Fruit fly (Drosophila melanogaster) whole organism, wandering third instar larva: ENCODE data around the gene CG13044.

Experiments
- CG9705 ChIP-seq: fragments of 200-800 bp; sonication (Bioruptor generic); optimal IDR thresholded peaks from 2 replicates; lab custom pipeline; 2018; ENCODE audit warnings: missing biosample characterization, mild to moderate bottlenecking, missing genetic modification characterization
- Vsx2 ChIP-seq: fragments of 200-300, 225-300 bp; sonication (Bioruptor generic); optimal IDR thresholded peaks from 2 replicates; lab custom pipeline; 2018; ENCODE audit warnings: missing biosample characterization, missing genetic modification characterization; ENCODE audit not compliant: partially characterized antibody
- h ChIP-seq: fragments of 200-800 bp; sonication (Bioruptor generic); optimal IDR thresholded peaks from 3 replicates; lab custom pipeline; 2016; ENCODE audit warnings: missing biosample characterization, mild to moderate bottlenecking, missing genetic modification characterization
- lola ChIP-seq: fragments of >200 bp; optimal IDR thresholded peaks from 2 replicates; lab custom pipeline; 2017; ENCODE audit warnings: missing biosample characterization, missing genetic modification characterization
- pan ChIP-seq: fragments of >200 bp; optimal IDR thresholded peaks from 2 replicates; lab custom pipeline; 2017
- sv ChIP-seq: fragments of 200-800 bp; sonication (Bioruptor generic); optimal IDR thresholded peaks from 3 replicates; lab custom pipeline; 2016; ENCODE audit warnings: missing biosample characterization, missing genetic modification characterization

DNA sequence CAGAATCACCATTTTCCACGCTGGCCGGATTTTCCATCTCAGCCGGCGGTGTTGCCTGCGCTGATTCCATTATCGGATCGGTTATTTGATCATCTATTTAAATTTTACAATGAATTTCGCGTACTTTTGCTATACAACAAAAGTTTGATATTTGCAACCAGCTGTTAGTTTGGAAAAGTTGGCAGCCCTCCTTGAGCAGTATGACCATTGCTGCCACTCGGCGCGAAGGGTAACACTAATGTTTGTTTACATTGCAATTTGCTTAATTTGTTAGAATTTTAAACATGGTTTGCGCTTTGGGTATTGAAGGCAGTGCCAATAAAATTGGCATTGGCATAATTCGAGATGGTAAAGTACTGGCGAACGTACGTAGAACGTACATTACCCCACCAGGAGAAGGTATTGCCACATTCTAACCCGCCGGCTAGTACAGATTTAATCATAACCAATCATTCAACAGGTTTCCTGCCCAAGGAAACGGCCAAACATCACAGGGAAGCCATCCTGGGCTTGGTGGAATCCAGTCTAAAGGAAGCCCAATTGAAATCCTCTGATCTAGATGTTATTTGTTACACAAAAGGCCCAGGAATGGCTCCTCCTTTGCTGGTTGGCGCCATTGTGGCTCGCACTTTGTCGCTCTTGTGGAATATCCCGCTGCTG, 48.9 kb upstream of the CG13044 start, which contains the start of the genes Golgin104 and Tcs3:
- TF ChIP-seq lola (GFP tag; lab: Kevin White, UChicago) (no peak), pan (lab: Kevin White, UChicago) (no peak), Vsx2 (no peak), h (GFP tag; lab: Kevin White, UChicago) (no peak), CG9705 (GFP tag; lab: Kevin White, UChicago) (no peak), sv (GFP tag; lab: Kevin White, UChicago) (no peak)
